Fruit fly (Drosophila melanogaster) whole organism, embryonic: ENCODE data around the gene CG32812.

Experiments
- BtbVII ChIP-seq: fragments of 200-800 bp; sonication (Bioruptor generic); optimal IDR thresholded peaks from 3 replicates; lab custom pipeline; 2017; ENCODE audit warnings: missing biosample characterization, mild to moderate bottlenecking, missing genetic modification characterization
- CG10979 ChIP-seq: fragments of 200-800 bp; sonication (Bioruptor generic); optimal IDR thresholded peaks from 2 replicates; lab custom pipeline; 2018; ENCODE audit warnings: missing biosample characterization, mild to moderate bottlenecking, missing genetic modification characterization, moderate library complexity
- CG13296 ChIP-seq: fragments of 200-800 bp; sonication (Bioruptor generic); optimal IDR thresholded peaks from 3 replicates; lab custom pipeline; 2018; ENCODE audit warnings: missing biosample characterization, mild to moderate bottlenecking, missing genetic modification characterization
- CG15696 ChIP-seq: fragments of 200-800 bp; sonication (Bioruptor generic); optimal IDR thresholded peaks from 2 replicates; lab custom pipeline; 2019; ENCODE audit warnings: missing biosample characterization, mild to moderate bottlenecking, missing genetic modification characterization, moderate library complexity
- CG1603 ChIP-seq: fragments of 200-800 bp; sonication (Bioruptor generic); optimal IDR thresholded peaks from 2 replicates; lab custom pipeline; 2019; ENCODE audit warnings: missing biosample characterization, mild to moderate bottlenecking, missing genetic modification characterization, moderate library complexity
- CG17802 ChIP-seq: fragments of 200-800 bp; sonication (Bioruptor generic); optimal IDR thresholded peaks from 2 replicates; lab custom pipeline; 2018; ENCODE audit warnings: missing biosample characterization, mild to moderate bottlenecking, missing genetic modification characterization, moderate library complexity
- CG18262 ChIP-seq: fragments of 200-800 bp; optimal IDR thresholded peaks from 3 replicates; lab custom pipeline; 2019; ENCODE audit warnings: missing biosample characterization, mild to moderate bottlenecking, missing genetic modification characterization, moderate library complexity
- CG2678 ChIP-seq: fragments of 200-800 bp; sonication (Bioruptor generic); optimal IDR thresholded peaks from 3 replicates; lab custom pipeline; 2019; ENCODE audit warnings: missing biosample characterization, mild to moderate bottlenecking, missing genetic modification characterization, moderate library complexity
- CG2712 ChIP-seq: fragments of 200-800 bp; optimal IDR thresholded peaks from 3 replicates; lab custom pipeline; 2019; ENCODE audit warnings: missing biosample characterization, mild to moderate bottlenecking, missing genetic modification characterization, moderate library complexity
- CG30020 ChIP-seq: fragments of 200-800 bp; optimal IDR thresholded peaks from 2 replicates; lab custom pipeline; 2019; ENCODE audit warnings: missing biosample characterization, mild to moderate bottlenecking, missing genetic modification characterization, moderate library complexity
- CG3726 ChIP-seq: fragments of 200-800 bp; sonication (Bioruptor generic); IDR thresholded peaks from 3 replicates; pipeline ENCODE4, ENCODE4 v1.3.6; 2022; ENCODE audit warnings: missing biosample characterization, missing genetic modification characterization
- CG7839 ChIP-seq: fragments of 200-800 bp; sonication (Bioruptor generic); optimal IDR thresholded peaks from 3 replicates; lab custom pipeline; 2018; ENCODE audit warnings: missing biosample characterization, mild to moderate bottlenecking, missing genetic modification characterization, moderate library complexity
- CG8290 ChIP-seq, 3 experiments: fragments of 200-800 bp; sonication (Bioruptor generic); optimal IDR thresholded peaks; 2 replicates each; lab custom pipeline; 2016 to 2019; ENCODE audit warnings: missing biosample characterization in 3 of 3, missing genetic modification characterization in 3 of 3, mild to moderate bottlenecking in 2 of 3, moderate library complexity in 1 of 3
- CG8478 ChIP-seq: fragments of >200 bp; optimal IDR thresholded peaks from 2 replicates; lab custom pipeline; 2018
- Camta ChIP-seq: fragments of 200-800 bp; sonication (Bioruptor generic); optimal IDR thresholded peaks from 2 replicates; lab custom pipeline; 2016; ENCODE audit warnings: missing biosample characterization, missing genetic modification characterization
- D19A ChIP-seq: fragments of 200-800 bp; optimal IDR thresholded peaks from 3 replicates; lab custom pipeline; 2019; ENCODE audit warnings: missing biosample characterization, mild to moderate bottlenecking, missing genetic modification characterization, moderate library complexity
- Deaf1 ChIP-seq: fragments of 200-800 bp; optimal IDR thresholded peaks from 3 replicates; lab custom pipeline; 2019; ENCODE audit warnings: missing biosample characterization, mild to moderate bottlenecking, missing genetic modification characterization, moderate library complexity
- Drgx ChIP-seq: fragments of 200-800 bp; sonication (Bioruptor generic); IDR thresholded peaks from 2 replicates; pipeline ENCODE4 v1.3.6; 2022; ENCODE audit warnings: missing biosample characterization, missing genetic modification characterization
- Ets65A ChIP-seq: fragments of 200-800 bp; sonication (Bioruptor generic); peaks from one replicate; lab custom pipeline; 2016; ENCODE audit warnings: missing biosample characterization, missing genetic modification characterization
- Fer1 ChIP-seq: fragments of 200-800 bp; sonication (Bioruptor generic); optimal IDR thresholded peaks from 2 replicates; lab custom pipeline; 2017; ENCODE audit warnings: missing biosample characterization, mild to moderate bottlenecking, missing genetic modification characterization
- HLH3B ChIP-seq: fragments of 200-800 bp; sonication (Bioruptor generic); IDR thresholded peaks from 2 replicates; pipeline ENCODE4 v1.3.6; 2022; ENCODE audit warnings: missing biosample characterization, missing genetic modification characterization
- Hmr ChIP-seq: fragments of 200-800 bp; sonication (Bioruptor generic); optimal IDR thresholded peaks from 3 replicates; lab custom pipeline; 2017; ENCODE audit warnings: mild to moderate bottlenecking, missing biosample characterization, missing genetic modification reagents, missing genetic modification characterization
- Hr51 ChIP-seq, 2 experiments: fragments of 200-800 bp; sonication (Bioruptor generic); optimal IDR thresholded peaks; 2 replicates in 1 of 2; 3 replicates in 1 of 2; lab custom pipeline; 2016 to 2018; ENCODE audit warnings: missing biosample characterization in 2 of 2, missing genetic modification characterization in 2 of 2, mild to moderate bottlenecking in 1 of 2, moderate library complexity in 1 of 2
- Lhr ChIP-seq: fragments of 200-800 bp; sonication (Bioruptor generic); optimal IDR thresholded peaks from 3 replicates; lab custom pipeline; 2017; ENCODE audit warnings: mild to moderate bottlenecking, missing biosample characterization, missing genetic modification reagents, missing genetic modification characterization
- Mes4 ChIP-seq: fragments of 200-800 bp; sonication (Bioruptor generic); optimal IDR thresholded peaks from 2 replicates; lab custom pipeline; 2016; ENCODE audit warnings: missing biosample characterization, missing genetic modification characterization
- Opbp ChIP-seq: fragments of 200-800 bp; sonication (Bioruptor generic); IDR thresholded peaks from 3 replicates; pipeline ENCODE4 v1.3.6; 2022; ENCODE audit warnings: missing biosample characterization, missing genetic modification characterization; ENCODE audit not compliant: partially characterized antibody
- Pdp1 ChIP-seq, 2 experiments: fragments of 200-800 bp; sonication (Bioruptor generic); optimal IDR thresholded peaks; 3 replicates each; lab custom pipeline; 2016; ENCODE audit warnings: missing biosample characterization in 2 of 2, missing genetic modification characterization in 2 of 2, mild to moderate bottlenecking in 1 of 2, moderate library complexity in 1 of 2
- Rfx ChIP-seq: fragments of 200-800 bp; sonication (Bioruptor generic); IDR thresholded peaks from 2 replicates; pipeline ENCODE4 v1.3.6; 2022; ENCODE audit warnings: missing biosample characterization, missing genetic modification characterization
- Sox102F ChIP-seq: fragments of 200-800 bp; sonication (Bioruptor generic); optimal IDR thresholded peaks from 2 replicates; lab custom pipeline; 2018; ENCODE audit warnings: missing biosample characterization, mild to moderate bottlenecking, missing genetic modification characterization, moderate library complexity
- Trl ChIP-seq, 3 experiments: fragments of >200 bp in 2 of 3; fragments of 200-800 bp in 1 of 3; sonication (Bioruptor generic) in 1 of 3; optimal IDR thresholded peaks; 2 replicates in 1 of 3; 3 replicates in 2 of 3; lab custom pipeline; 2016 to 2017; ENCODE audit warnings: missing biosample characterization in 1 of 3, missing genetic modification characterization in 1 of 3
- abd-A ChIP-seq: fragments of 200-800 bp; sonication (Bioruptor generic); optimal IDR thresholded peaks from 3 replicates; lab custom pipeline; 2019; ENCODE audit warnings: missing biosample characterization, mild to moderate bottlenecking, missing genetic modification characterization, moderate library complexity
- al ChIP-seq: fragments of 200-800 bp; sonication (Bioruptor generic); IDR thresholded peaks from 2 replicates; pipeline ENCODE4 v1.3.6; 2022; ENCODE audit warnings: missing biosample characterization, missing genetic modification characterization
- dmrt99B ChIP-seq: fragments of 200-800 bp; sonication (Bioruptor generic); optimal IDR thresholded peaks from 2 replicates; lab custom pipeline; 2018; ENCODE audit warnings: missing biosample characterization, mild to moderate bottlenecking, missing genetic modification characterization, moderate library complexity
- dpn ChIP-seq, 2 experiments: fragments of 200-800 bp; sonication (Bioruptor generic); optimal IDR thresholded peaks; 3 replicates each; lab custom pipeline; 2016; ENCODE audit warnings: missing biosample characterization in 2 of 2, missing genetic modification characterization in 2 of 2
- jing ChIP-seq: fragments of 200-800 bp; sonication (Bioruptor generic); optimal IDR thresholded peaks from 2 replicates; lab custom pipeline; 2018; ENCODE audit warnings: missing biosample characterization, mild to moderate bottlenecking, missing genetic modification characterization
- lilli ChIP-seq: fragments of 200-800 bp; sonication (Bioruptor generic); optimal IDR thresholded peaks from 3 replicates; lab custom pipeline; 2016; ENCODE audit warnings: missing biosample characterization, missing genetic modification characterization
- nmo ChIP-seq: fragments of 200-800 bp; sonication (Bioruptor generic); optimal IDR thresholded peaks from 2 replicates; lab custom pipeline; 2018; ENCODE audit warnings: missing biosample characterization, mild to moderate bottlenecking, missing genetic modification characterization, moderate library complexity
- onecut ChIP-seq: fragments of 200-800 bp; sonication (Bioruptor generic); IDR thresholded peaks from 2 replicates; pipeline ENCODE4 v1.3.6; 2022; ENCODE audit warnings: missing biosample characterization, missing genetic modification characterization
- prd ChIP-seq, 3 experiments: fragments of >200 bp in 2 of 3; fragments of 200-800 bp in 1 of 3; sonication (Bioruptor generic) in 1 of 3; optimal IDR thresholded peaks in 2 of 3; IDR thresholded peaks in 1 of 3; 2 replicates in 2 of 3; 3 replicates in 1 of 3; pipeline versions ENCODE4 v1.3.6 to Lab custom; 2017 to 2022; ENCODE audit warnings: missing biosample characterization in 1 of 3, missing genetic modification characterization in 1 of 3
- sd ChIP-seq: fragments of 200-800 bp; sonication (Bioruptor generic); optimal IDR thresholded peaks from 3 replicates; lab custom pipeline; 2018; ENCODE audit warnings: missing biosample characterization, mild to moderate bottlenecking, missing genetic modification characterization, moderate library complexity
- sens ChIP-seq: fragments of 200-800 bp; sonication (Bioruptor generic); peaks from one replicate; lab custom pipeline; 2016; ENCODE audit warnings: missing biosample characterization, missing genetic modification characterization
- sob ChIP-seq: fragments of 200-800 bp; sonication (Bioruptor generic); IDR thresholded peaks from 2 replicates; pipeline ENCODE4 v1.3.6; 2022; ENCODE audit warnings: missing biosample characterization, missing genetic modification characterization
- ssp ChIP-seq: fragments of 200-800 bp; sonication (Bioruptor generic); IDR thresholded peaks from 2 replicates; pipeline ENCODE4 v1.3.6; 2022; ENCODE audit warnings: missing biosample characterization, missing genetic modification characterization
- stc ChIP-seq: fragments of 200-800 bp; sonication (Bioruptor generic); IDR thresholded peaks from 2 replicates; pipeline ENCODE4 v1.3.6; 2022; ENCODE audit warnings: missing biosample characterization, missing genetic modification characterization
- ttk ChIP-seq: fragments of 200-800 bp; sonication (Bioruptor generic); IDR thresholded peaks from 2 replicates; pipeline ENCODE4 v2.1.2; 2022; ENCODE audit warnings: missing biosample characterization, missing genetic modification characterization
- vvl ChIP-seq: fragments of 200-800 bp; sonication (Bioruptor generic); IDR thresholded peaks from 2 replicates; pipeline ENCODE4 v1.3.6; 2022; ENCODE audit warnings: missing biosample characterization, missing genetic modification characterization

CG32812 gene

dm6 chrX:1278825-1279643 lies 8.1 kb upstream of the CG32812 start (continued):
- peak; percentile 41; the same call in 1 of the 2 replicates for TF ChIP-seq vvl (GFP tag; lab: Robert Waterston, UW)
- TF ChIP-seq D19A (tag; lab: Kevin White, UChicago) = peak; percentile 69
- peak; percentile 28 for TF ChIP-seq dmrt99B (tag; lab: Kevin White, UChicago)
- TF ChIP-seq HLH3B (GFP tag; lab: Robert Waterston, UW) = 0 out of 2 replicates have a peak, but pooled peaks have one; percentile 33
- TF ChIP-seq CG2712 (tag; lab: Kevin White, UChicago) = peak; percentile 2
- TF ChIP-seq Hr51 (GFP tag; optimal IDR thresholded peaks at IDR 0.05; lab: Kevin White, UChicago) = peak in 1 of 2 experiments; percentile 24
- TF ChIP-seq CG8478 (lab: Kevin White, UChicago) = no peak
- TF ChIP-seq Camta (GFP tag; lab: Kevin White, UChicago) = peak; percentile 22
- TF ChIP-seq prd (optimal IDR thresholded peaks at IDR 0.05; lab: Kevin White, UChicago) = no peak
- 0 out of 3 replicates have a peak, but pooled peaks have one; percentile 26 for TF ChIP-seq prd (GFP tag; IDR thresholded peaks at IDR 0.05; lab: Robert Waterston, UW)
- TF ChIP-seq lilli = peak; percentile 6
- TF ChIP-seq sob (GFP tag; lab: Robert Waterston, UW) = 0 out of 2 replicates have a peak, but pooled peaks have one; percentile 35
- TF ChIP-seq Deaf1 (tag; lab: Kevin White, UChicago) = peak; percentile 1
- peak; percentile 36 for TF ChIP-seq nmo (GFP tag; lab: Kevin White, UChicago)
- TF ChIP-seq CG10979 (tag; lab: Kevin White, UChicago) = peak; percentile 14
- peak; percentile 39 for TF ChIP-seq CG7839
- 0 out of 2 replicates have a peak, but pooled peaks have one; percentile 14 for TF ChIP-seq ttk (GFP tag; lab: Robert Waterston, UW)
- no peak for TF ChIP-seq Mes4 (GFP tag; lab: Kevin White, UChicago)
- TF ChIP-seq Ets65A (GFP tag; lab: Kevin White, UChicago) = peak; percentile 85
- TF ChIP-seq CG17802 = no peak
- no peak for TF ChIP-seq stc (GFP tag; lab: Robert Waterston, UW)
- no peak for TF ChIP-seq CG8290 (GFP tag; optimal IDR thresholded peaks at IDR 0.05; lab: Kevin White, UChicago)
- peak in 1 of 2 experiments; percentile 44 for TF ChIP-seq CG8290 (tag; optimal IDR thresholded peaks at IDR 0.05; lab: Kevin White, UChicago)
- TF ChIP-seq CG3726 (GFP tag; lab: Robert Waterston, UW) = no peak
- TF ChIP-seq CG15696 (tag; lab: Kevin White, UChicago) = no peak
- no peak for TF ChIP-seq Opbp (GFP tag; lab: Robert Waterston, UW)
- TF ChIP-seq CG13296 = no peak
- TF ChIP-seq Pdp1 (GFP tag; optimal IDR thresholded peaks at IDR 0.05; lab: Kevin White, UChicago) = peak; percentile 1 to 16
- TF ChIP-seq Trl (optimal IDR thresholded peaks at IDR 0.05; lab: Kevin White, UChicago) = no peak
- TF ChIP-seq Trl (GFP tag; optimal IDR thresholded peaks at IDR 0.05; lab: Kevin White, UChicago) = no peak
- no peak for TF ChIP-seq Sox102F (GFP tag; lab: Kevin White, UChicago)
- TF ChIP-seq abd-A (tag; lab: Kevin White, UChicago) = peak; percentile 15
- no peak for TF ChIP-seq CG30020 (tag; lab: Kevin White, UChicago)
- peak; percentile 25 for TF ChIP-seq Hmr (GFP tag; lab: Kevin White, UChicago)
- no peak for TF ChIP-seq onecut (GFP tag; lab: Robert Waterston, UW)
- peak; percentile 20 for TF ChIP-seq BtbVII (GFP tag; lab: Kevin White, UChicago)
- TF ChIP-seq CG1603 (tag; lab: Kevin White, UChicago) = peak; percentile 16
- TF ChIP-seq dpn (GFP tag; optimal IDR thresholded peaks at IDR 0.05; lab: Kevin White, UChicago) = peak; percentile 14 to 43
- TF ChIP-seq Drgx (GFP tag; lab: Robert Waterston, UW) = 0 out of 2 replicates have a peak, but pooled peaks have one; percentile 16
- peak; percentile 49 for TF ChIP-seq CG2678 (tag; lab: Kevin White, UChicago)
- TF ChIP-seq sens (GFP tag; lab: Kevin White, UChicago) = peak; percentile 88
- TF ChIP-seq jing (GFP tag; lab: Kevin White, UChicago) = no peak
- no peak for TF ChIP-seq Fer1
- peak; percentile 33; the same call in 1 of the 2 replicates for TF ChIP-seq Rfx (GFP tag; lab: Robert Waterston, UW)
- peak; percentile 32 for TF ChIP-seq CG18262 (tag; lab: Kevin White, UChicago)
- 0 out of 2 replicates have a peak, but pooled peaks have one; percentile 17 for TF ChIP-seq al (GFP tag; lab: Robert Waterston, UW)
- TF ChIP-seq sd (tag; lab: Kevin White, UChicago) = peak; percentile 90
- no peak for TF ChIP-seq Lhr (GFP tag; lab: Kevin White, UChicago)
- TF ChIP-seq ssp (GFP tag; lab: Robert Waterston, UW) = no peak
